Worm (Caenorhabditis elegans) whole organism, L2 larva: Measurements from ENCODE around the gene pst-1.

Experiments
- C34F6.9 ChIP-seq: fragments of 150-350 bp; optimal IDR thresholded peaks from 2 replicates; lab custom pipeline; 2014; ENCODE audit warnings: missing biosample characterization, missing genetic modification characterization
- F13H6.1 ChIP-seq: sonication (generic microtip); optimal IDR thresholded peaks from 2 replicates; lab custom pipeline; 2016; ENCODE audit warnings: missing genetic modification characterization, missing compliant biosample characterization
- R02D3.7 ChIP-seq: fragments of 150-350 bp; optimal IDR thresholded peaks from 2 replicates; lab custom pipeline; 2014; ENCODE audit warnings: missing biosample characterization, missing genetic modification characterization
- Y55F3AM.14 ChIP-seq: fragments of 200-800 bp; sonication (Bioruptor generic); optimal IDR thresholded peaks from 2 replicates; lab custom pipeline; 2018; ENCODE audit warnings: mild to moderate bottlenecking, missing genetic modification characterization, missing compliant biosample characterization
- ZK546.5 ChIP-seq: sonication (generic microtip); optimal IDR thresholded peaks from 2 replicates; lab custom pipeline; 2017; ENCODE audit warnings: missing biosample characterization, missing genetic modification characterization
- alr-1 ChIP-seq: fragments of 150-350 bp; optimal IDR thresholded peaks from 2 replicates; lab custom pipeline; 2014; ENCODE audit warnings: missing biosample characterization, missing genetic modification characterization
- aly-2 ChIP-seq: fragments of 150-350 bp; optimal IDR thresholded peaks from 2 replicates; lab custom pipeline; 2014; ENCODE audit warnings: missing biosample characterization, missing genetic modification characterization
- ama-1 ChIP-seq: fragments of 150-350 bp; optimal IDR thresholded peaks from 2 replicates; lab custom pipeline; 2018; ENCODE audit warnings: inconsistent platforms
- blmp-1 ChIP-seq: sonication (generic microtip); optimal IDR thresholded peaks from 2 replicates; lab custom pipeline; 2017; ENCODE audit warnings: missing genetic modification characterization, mild to moderate bottlenecking, missing compliant biosample characterization, antibody characterized with exemption, moderate library complexity; ENCODE audit not compliant: insufficient read depth
- ceh-82 ChIP-seq: fragments of 150-350 bp; optimal IDR thresholded peaks from 2 replicates; lab custom pipeline; 2014; ENCODE audit warnings: missing biosample characterization, missing genetic modification characterization
- crh-2 ChIP-seq: sonication (generic microtip); optimal IDR thresholded peaks from 2 replicates; lab custom pipeline; 2017; ENCODE audit warnings: missing biosample characterization, missing genetic modification characterization
- elt-1 ChIP-seq: fragments of 150-350 bp; optimal IDR thresholded peaks from 2 replicates; lab custom pipeline; 2014; ENCODE audit warnings: missing biosample characterization, missing genetic modification characterization
- fos-1 ChIP-seq: fragments of 150-350 bp; optimal IDR thresholded peaks from 2 replicates; lab custom pipeline; 2014; ENCODE audit warnings: missing biosample characterization, missing genetic modification characterization
- gmeb-1 ChIP-seq: fragments of 150-350 bp; optimal IDR thresholded peaks from 2 replicates; lab custom pipeline; 2014; ENCODE audit warnings: missing biosample characterization, missing genetic modification characterization
- lin-39 ChIP-seq: fragments of 150-350 bp; optimal IDR thresholded peaks from 2 replicates; lab custom pipeline; 2014; ENCODE audit warnings: missing biosample characterization, missing genetic modification reagents, missing genetic modification characterization
- lsy-2 ChIP-seq, 2 experiments: fragments of 150-350 bp in 1 of 2; sonication (generic microtip) in 1 of 2; optimal IDR thresholded peaks; 2 replicates each; lab custom pipeline; 2014 to 2017; ENCODE audit warnings: missing biosample characterization in 2 of 2, missing genetic modification characterization in 2 of 2
- mab-5 ChIP-seq: fragments of 150-350 bp; optimal IDR thresholded peaks from 2 replicates; lab custom pipeline; 2014; ENCODE audit warnings: missing biosample characterization, missing genetic modification characterization
- mbf-1 ChIP-seq: sonication (generic microtip); optimal IDR thresholded peaks from 2 replicates; lab custom pipeline; 2017; ENCODE audit warnings: missing biosample characterization, missing genetic modification characterization
- mdl-1 ChIP-seq, 2 experiments: fragments of 150-350 bp in 1 of 2; sonication (generic microtip) in 1 of 2; optimal IDR thresholded peaks; 2 replicates each; lab custom pipeline; 2017; ENCODE audit warnings: missing biosample characterization in 2 of 2, missing genetic modification characterization in 2 of 2
- nhr-11 ChIP-seq: fragments of 150-350 bp; optimal IDR thresholded peaks from 2 replicates; lab custom pipeline; 2014; ENCODE audit warnings: missing biosample characterization, missing genetic modification characterization
- nhr-12 ChIP-seq: fragments of 150-350 bp; optimal IDR thresholded peaks from 2 replicates; lab custom pipeline; 2014; ENCODE audit warnings: missing biosample characterization, missing genetic modification characterization
- nhr-129 ChIP-seq: fragments of 150-350 bp; optimal IDR thresholded peaks from 2 replicates; lab custom pipeline; 2014; ENCODE audit warnings: missing biosample characterization, missing genetic modification characterization
- nhr-23 ChIP-seq: fragments of 150-350 bp; optimal IDR thresholded peaks from 2 replicates; lab custom pipeline; 2014; ENCODE audit warnings: missing biosample characterization, missing genetic modification reagents, missing genetic modification characterization
- nhr-237 ChIP-seq: fragments of 150-350 bp; optimal IDR thresholded peaks from 2 replicates; lab custom pipeline; 2014; ENCODE audit warnings: missing biosample characterization, missing genetic modification characterization
- nhr-25 ChIP-seq: fragments of 150-350 bp; sonication (generic microtip); optimal IDR thresholded peaks from 3 replicates; lab custom pipeline; 2014; ENCODE audit warnings: missing biosample characterization, missing genetic modification characterization
- nhr-6 ChIP-seq: fragments of 150-350 bp; optimal IDR thresholded peaks from 2 replicates; lab custom pipeline; 2014; ENCODE audit warnings: missing biosample characterization, missing genetic modification characterization
- nhr-77 ChIP-seq: fragments of 150-350 bp; optimal IDR thresholded peaks from 2 replicates; lab custom pipeline; 2014; ENCODE audit warnings: missing biosample characterization, missing genetic modification characterization
- peb-1 ChIP-seq: fragments of 150-350 bp; optimal IDR thresholded peaks from 2 replicates; lab custom pipeline; 2014; ENCODE audit warnings: missing biosample characterization, missing genetic modification characterization
- sem-4 ChIP-seq: fragments of 150-350 bp; optimal IDR thresholded peaks from 2 replicates; lab custom pipeline; 2014; ENCODE audit warnings: missing biosample characterization, missing genetic modification reagents, missing genetic modification characterization
- skn-1 ChIP-seq: sonication (generic microtip); optimal IDR thresholded peaks from 2 replicates; lab custom pipeline; 2017; ENCODE audit warnings: missing biosample characterization, missing genetic modification characterization
- sma-3 ChIP-seq: sonication (generic microtip); optimal IDR thresholded peaks from 2 replicates; lab custom pipeline; 2016; ENCODE audit warnings: missing genetic modification reagents, missing genetic modification characterization, missing compliant biosample characterization
- snpc-4 ChIP-seq: fragments of 150-350 bp; optimal IDR thresholded peaks from 2 replicates; lab custom pipeline; 2014; ENCODE audit warnings: missing biosample characterization, missing genetic modification characterization
- unc-39 ChIP-seq: fragments of 150-350 bp; optimal IDR thresholded peaks from 2 replicates; lab custom pipeline; 2014; ENCODE audit warnings: missing biosample characterization, missing genetic modification characterization
- unc-62 ChIP-seq: fragments of 150-350 bp; optimal IDR thresholded peaks from 2 replicates; lab custom pipeline; 2014; ENCODE audit warnings: missing biosample characterization, missing genetic modification reagents, missing genetic modification characterization
- zag-1 ChIP-seq: fragments of 150-350 bp; optimal IDR thresholded peaks from 2 replicates; lab custom pipeline; 2014; ENCODE audit warnings: missing biosample characterization, missing genetic modification characterization
- ztf-1 ChIP-seq: fragments of 200-800 bp; sonication (Bioruptor generic); conservative IDR thresholded peaks from 2 replicates; pipeline ENCODE4 v1.3.6; 2022; ENCODE audit warnings: missing genetic modification characterization, missing compliant biosample characterization
- ztf-4 ChIP-seq: fragments of 150-350 bp; optimal IDR thresholded peaks from 2 replicates; lab custom pipeline; 2014; ENCODE audit warnings: missing biosample characterization, missing genetic modification characterization

Gene pst-1

ce11 chrV:5943167-5943566 is at the start of gene pst-1:
TSS of gene pst-1 (plus strand) at chrV:5943467.
- TF ChIP-seq alr-1: no peak
- no peak for TF ChIP-seq crh-2 (tag; lab: Kevin White, UChicago)
- no peak for TF ChIP-seq elt-1 (tag; lab: Kevin White, UChicago)
- no peak for TF ChIP-seq ZK546.5 (tag; lab: Kevin White, UChicago)
- no peak for TF ChIP-seq blmp-1 (tag; lab: Kevin White, UChicago)
- TF ChIP-seq nhr-11 (tag; lab: Kevin White, UChicago): no peak
- no peak for TF ChIP-seq zag-1
- no peak for TF ChIP-seq ztf-4 (tag; lab: Kevin White, UChicago)
- TF ChIP-seq C34F6.9 (tag; lab: Kevin White, UChicago): no peak
- TF ChIP-seq unc-62 (GFP tag; lab: Kevin White, UChicago): no peak
- TF ChIP-seq, all 48 proteins: peak for 0

- TF ChIP-seq ztf-4 (tag; lab: Kevin White, UChicago): no peak
- TF ChIP-seq nhr-129 (tag; lab: Kevin White, UChicago): no peak
- TF ChIP-seq sem-4 (tag; lab: Kevin White, UChicago): no peak
- TF ChIP-seq nhr-23 (tag; lab: Kevin White, UChicago): no peak
- no peak for TF ChIP-seq ama-1
- no peak for TF ChIP-seq zag-1
- no peak for TF ChIP-seq ztf-1
- no peak for TF ChIP-seq mab-5 (tag; lab: Kevin White, UChicago)
- no peak for TF ChIP-seq C34F6.9 (tag; lab: Kevin White, UChicago)
- TF ChIP-seq peb-1 (tag; lab: Kevin White, UChicago): no peak
- no peak for TF ChIP-seq aly-2 (tag; lab: Kevin White, UChicago)
- no peak for TF ChIP-seq Y55F3AM.14
- no peak for TF ChIP-seq unc-39
- TF ChIP-seq nhr-77 (tag; lab: Kevin White, UChicago): no peak
- no peak for TF ChIP-seq nhr-6
- TF ChIP-seq nhr-12 (tag; lab: Kevin White, UChicago): no peak
These were observed 48.2 kb upstream of the pst-1 start, which contains the start of gene grd-9 for ce11 chrV:5895021-5895420. TSS of gene grd-9 (plus strand) at chrV:5895321.

ce11 chrV:5899940-5900339 is 43.3 kb upstream of the pst-1 start, which contains the start of gene srd-16:
TSS of gene srd-16 (minus strand) at chrV:5900040.
- TF ChIP-seq nhr-23 (tag; lab: Kevin White, UChicago): no peak
- TF ChIP-seq ZK546.5 (tag; lab: Kevin White, UChicago): no peak

ce11 chrV:5901833-5902232 is 41.4 kb upstream of the pst-1 start, which contains the start of gene C04E6.5:
TSS of gene C04E6.5 (plus strand) at chrV:5902133.
- TF ChIP-seq gmeb-1: no peak
- TF ChIP-seq Y55F3AM.14: no peak
- no peak for TF ChIP-seq C34F6.9 (tag; lab: Kevin White, UChicago)

- no peak for TF ChIP-seq ceh-82 (tag; lab: Kevin White, UChicago)
These were observed 37.0 kb upstream of the pst-1 start, which contains the start of gene srd-15 for ce11 chrV:5906252-5906651. TSS of gene srd-15 (minus strand) at chrV:5906352.

ce11 chrV:5907090-5907489 is 36.2 kb upstream of the pst-1 start, which contains the start of gene C04E6.4:
TSS of gene C04E6.4 (plus strand) at chrV:5907390.
- TF ChIP-seq ztf-1 (no peak), skn-1 (no peak), F13H6.1 (tag; lab: Kevin White, UChicago) (no peak), mdl-1 (tag; optimal IDR thresholded peaks at IDR 0.05; lab: Kevin White, UChicago) (no peak), elt-1 (tag; lab: Kevin White, UChicago) (no peak), nhr-129 (tag; lab: Kevin White, UChicago) (no peak), aly-2 (tag; lab: Kevin White, UChicago) (no peak)

- TF ChIP-seq nhr-12 (tag; lab: Kevin White, UChicago) (no peak), mdl-1 (tag; optimal IDR thresholded peaks at IDR 0.05; lab: Kevin White, UChicago) (no peak), crh-2 (tag; lab: Kevin White, UChicago) (no peak), lsy-2 (tag; optimal IDR thresholded peaks at IDR 0.05; lab: Kevin White, UChicago) (no peak), ztf-1 (no peak), gmeb-1 (no peak), sem-4 (tag; lab: Kevin White, UChicago) (no peak), peb-1 (tag; lab: Kevin White, UChicago) (no peak), nhr-11 (tag; lab: Kevin White, UChicago) (no peak), fos-1 (tag; lab: Kevin White, UChicago) (no peak), mbf-1 (tag; lab: Kevin White, UChicago) (no peak), sma-3 (GFP tag; lab: Kevin White, UChicago) (no peak), lin-39 (tag; lab: Kevin White, UChicago) (no peak), R02D3.7 (tag; lab: Kevin White, UChicago) (no peak), snpc-4 (tag; lab: Kevin White, UChicago) (no peak), nhr-25 (tag; lab: Kevin White, UChicago) (no peak), aly-2 (tag; lab: Kevin White, UChicago) (no peak), zag-1 (no peak), nhr-237 (tag; lab: Kevin White, UChicago) (no peak)
- TF ChIP-seq, all 48 proteins: peak for 0
These were observed 30.8 kb upstream of the pst-1 start, which contains the start of gene C04E6.13 for ce11 chrV:5912426-5912825. TSS of gene C04E6.13 (plus strand) at chrV:5912726.
